Fruit fly (Drosophila melanogaster) whole organism, embryonic: ENCODE results near the gene AstA-R1.
A peak's percentile ranks its signal among the peaks of the same experiment; 100 is the strongest.

Source experiments
- C15 ChIP-seq: fragments of 200-800 bp; sonication (Bioruptor generic); IDR thresholded peaks from 3 replicates; pipeline ENCODE4 v1.3.6; 2022; ENCODE audit warnings: missing biosample characterization, missing genetic modification characterization
- CG10979 ChIP-seq: fragments of 200-800 bp; sonication (Bioruptor generic); optimal IDR thresholded peaks from 2 replicates; lab custom pipeline; 2018; ENCODE audit warnings: missing biosample characterization, mild to moderate bottlenecking, missing genetic modification characterization, moderate library complexity
- CG12155 ChIP-seq: fragments of 200-800 bp; sonication (Bioruptor generic); optimal IDR thresholded peaks from 3 replicates; lab custom pipeline; 2016; ENCODE audit warnings: missing biosample characterization, missing genetic modification characterization
- CG12769 ChIP-seq: fragments of 200-800 bp; sonication (Bioruptor generic); optimal IDR thresholded peaks from 2 replicates; lab custom pipeline; 2019; ENCODE audit warnings: missing biosample characterization, mild to moderate bottlenecking, missing genetic modification characterization, moderate library complexity
- CG12942 ChIP-seq: fragments of 200-800 bp; sonication (Bioruptor generic); optimal IDR thresholded peaks from 3 replicates; lab custom pipeline; 2016; ENCODE audit warnings: missing biosample characterization, missing genetic modification characterization
- CG15011 ChIP-seq: fragments of 200-800 bp; sonication (Bioruptor generic); optimal IDR thresholded peaks from 3 replicates; lab custom pipeline; 2018; ENCODE audit warnings: missing biosample characterization, mild to moderate bottlenecking, missing genetic modification characterization
- CG18476 ChIP-seq: fragments of 200-800 bp; sonication (Bioruptor generic); optimal IDR thresholded peaks from 2 replicates; lab custom pipeline; 2016; ENCODE audit warnings: missing biosample characterization, mild to moderate bottlenecking, missing genetic modification characterization
- CG2202 ChIP-seq: fragments of 200-800 bp; sonication (Bioruptor generic); optimal IDR thresholded peaks from 2 replicates; lab custom pipeline; 2018; ENCODE audit warnings: missing biosample characterization, mild to moderate bottlenecking, missing genetic modification characterization
- CG30431 ChIP-seq: fragments of 200-800 bp; sonication (Bioruptor generic); optimal IDR thresholded peaks from 2 replicates; lab custom pipeline; 2017; ENCODE audit warnings: missing biosample characterization, missing genetic modification characterization
- CG33557 ChIP-seq: fragments of 200-800 bp; sonication (Bioruptor generic); optimal IDR thresholded peaks from 2 replicates; lab custom pipeline; 2019; ENCODE audit warnings: missing biosample characterization, mild to moderate bottlenecking, missing genetic modification characterization, moderate library complexity
- CG3995 ChIP-seq: fragments of 200-800 bp; sonication (Bioruptor generic); optimal IDR thresholded peaks from 3 replicates; lab custom pipeline; 2016; ENCODE audit warnings: missing biosample characterization, missing genetic modification characterization
- CG4730 ChIP-seq: fragments of 200-800 bp; sonication (Bioruptor generic); IDR thresholded peaks from 2 replicates; pipeline ENCODE4 v1.3.6; 2022; ENCODE audit warnings: missing biosample characterization, missing genetic modification characterization
- CG4854 ChIP-seq: fragments of 200-800 bp; sonication (Bioruptor generic); optimal IDR thresholded peaks from 2 replicates; lab custom pipeline; 2016; ENCODE audit warnings: missing biosample characterization, missing genetic modification characterization, inconsistent platforms
- CG5953 ChIP-seq: fragments of 200-800 bp; sonication (Bioruptor generic); IDR thresholded peaks from 2 replicates; pipeline ENCODE4 v1.3.6; 2022; ENCODE audit warnings: missing biosample characterization, missing genetic modification characterization
- CG7271 ChIP-seq: fragments of 200-800 bp; sonication (Bioruptor generic); optimal IDR thresholded peaks from 2 replicates; lab custom pipeline; 2018; ENCODE audit warnings: missing biosample characterization, mild to moderate bottlenecking, missing genetic modification characterization, moderate library complexity
- CG9437 ChIP-seq: fragments of 200-800 bp; sonication (Bioruptor generic); optimal IDR thresholded peaks from 2 replicates; lab custom pipeline; 2018; ENCODE audit warnings: missing biosample characterization, mild to moderate bottlenecking, missing genetic modification characterization
- CG9727 ChIP-seq: fragments of 200-800 bp; sonication (Bioruptor generic); optimal IDR thresholded peaks from 3 replicates; lab custom pipeline; 2017; ENCODE audit warnings: missing biosample characterization, mild to moderate bottlenecking, missing genetic modification characterization
- Dad ChIP-seq: fragments of 200-800 bp; sonication (Bioruptor generic); optimal IDR thresholded peaks from 3 replicates; lab custom pipeline; 2016; ENCODE audit warnings: missing biosample characterization, missing genetic modification characterization
- Dll ChIP-seq: fragments of 200-800 bp; sonication (Bioruptor generic); IDR thresholded peaks from 4 replicates; pipeline ENCODE4 v1.3.6; 2022; ENCODE audit warnings: missing biosample characterization, missing genetic modification characterization; ENCODE audit not compliant: partially characterized antibody
- Drgx ChIP-seq: fragments of 200-800 bp; sonication (Bioruptor generic); IDR thresholded peaks from 2 replicates; pipeline ENCODE4 v1.3.6; 2022; ENCODE audit warnings: missing biosample characterization, missing genetic modification characterization
- E2f1 ChIP-seq: fragments of 200-800 bp; sonication (Bioruptor generic); IDR thresholded peaks from 2 replicates; pipeline ENCODE4 v1.3.6; 2022; ENCODE audit warnings: missing biosample characterization, missing genetic modification characterization
- Eip74EF ChIP-seq, 2 experiments: fragments of 200-800 bp in 1 of 2; fragments of >200 bp in 1 of 2; sonication (Bioruptor generic) in 1 of 2; optimal IDR thresholded peaks; 2 replicates each; lab custom pipeline; 2017 to 2019; ENCODE audit warnings: missing biosample characterization in 2 of 2, missing genetic modification characterization in 2 of 2, mild to moderate bottlenecking in 1 of 2, moderate library complexity in 1 of 2
- Gsc ChIP-seq: fragments of 200-800 bp; sonication (Bioruptor generic); IDR thresholded peaks from 2 replicates; pipeline ENCODE4 v1.3.6; 2022; ENCODE audit warnings: missing biosample characterization, missing genetic modification characterization
- HLH54F ChIP-seq: fragments of 200-800 bp; sonication (Bioruptor generic); optimal IDR thresholded peaks from 3 replicates; lab custom pipeline; 2016; ENCODE audit warnings: missing biosample characterization, missing genetic modification characterization
- Hr3 ChIP-seq: fragments of 200-800 bp; sonication (Bioruptor generic); optimal IDR thresholded peaks from 3 replicates; lab custom pipeline; 2016; ENCODE audit warnings: missing biosample characterization, missing genetic modification characterization
- Hr39 ChIP-seq: fragments of >200 bp; optimal IDR thresholded peaks from 2 replicates; lab custom pipeline; 2017
- Kr ChIP-seq: fragments of 200-800 bp; sonication (Bioruptor generic); optimal IDR thresholded peaks from 2 replicates; lab custom pipeline; 2017; ENCODE audit warnings: missing biosample characterization, mild to moderate bottlenecking, missing genetic modification characterization
- Nf-YB ChIP-seq: fragments of 200-800 bp; sonication (Bioruptor generic); optimal IDR thresholded peaks from 3 replicates; lab custom pipeline; 2019; ENCODE audit warnings: missing biosample characterization, mild to moderate bottlenecking, missing genetic modification characterization, moderate library complexity
- Side ChIP-seq: fragments of 200-800 bp; sonication (Bioruptor generic); optimal IDR thresholded peaks from 2 replicates; lab custom pipeline; 2016; ENCODE audit warnings: missing biosample characterization, missing genetic modification characterization
- Sin3A ChIP-seq: fragments of >200 bp; optimal IDR thresholded peaks from 2 replicates; lab custom pipeline; 2018
- Trl ChIP-seq, 3 experiments: fragments of >200 bp in 2 of 3; fragments of 200-800 bp in 1 of 3; sonication (Bioruptor generic) in 1 of 3; optimal IDR thresholded peaks; 2 replicates in 1 of 3; 3 replicates in 2 of 3; lab custom pipeline; 2016 to 2017; ENCODE audit warnings: missing biosample characterization in 1 of 3, missing genetic modification characterization in 1 of 3
- abd-A ChIP-seq: fragments of 200-800 bp; sonication (Bioruptor generic); optimal IDR thresholded peaks from 3 replicates; lab custom pipeline; 2019; ENCODE audit warnings: missing biosample characterization, mild to moderate bottlenecking, missing genetic modification characterization, moderate library complexity
- ara ChIP-seq: fragments of 200-800 bp; sonication (Bioruptor generic); IDR thresholded peaks from 2 replicates; pipeline ENCODE4 v1.3.6; 2022; ENCODE audit warnings: missing biosample characterization, missing genetic modification characterization
- bigmax ChIP-seq: fragments of 200-800 bp; sonication (Bioruptor generic); optimal IDR thresholded peaks from 2 replicates; lab custom pipeline; 2018; ENCODE audit warnings: missing biosample characterization, mild to moderate bottlenecking, missing genetic modification characterization
- corto ChIP-seq: fragments of 200-800 bp; sonication (Bioruptor generic); optimal IDR thresholded peaks from 2 replicates; lab custom pipeline; 2016; ENCODE audit warnings: missing biosample characterization, mild to moderate bottlenecking, missing genetic modification characterization, moderate library complexity
- dan ChIP-seq: fragments of 200-800 bp; sonication (Bioruptor generic); IDR thresholded peaks from 2 replicates; pipeline ENCODE4 v1.3.6; 2022; ENCODE audit warnings: missing biosample characterization, missing genetic modification characterization
- emc ChIP-seq: fragments of 200-800 bp; sonication (Bioruptor generic); optimal IDR thresholded peaks from 2 replicates; lab custom pipeline; 2016; ENCODE audit warnings: missing biosample characterization, missing genetic modification characterization
- fru ChIP-seq: fragments of >200 bp; optimal IDR thresholded peaks from 2 replicates; lab custom pipeline; 2017
- gem ChIP-seq: fragments of 200-800 bp; sonication (Bioruptor generic); optimal IDR thresholded peaks from 2 replicates; lab custom pipeline; 2019; ENCODE audit warnings: missing biosample characterization, mild to moderate bottlenecking, missing genetic modification characterization, moderate library complexity
- grau ChIP-seq: fragments of 200-800 bp; optimal IDR thresholded peaks from 3 replicates; lab custom pipeline; 2019; ENCODE audit warnings: missing biosample characterization, mild to moderate bottlenecking, missing genetic modification characterization, moderate library complexity
- inv ChIP-seq: fragments of 200-800 bp; sonication (Bioruptor generic); IDR thresholded peaks from 2 replicates; pipeline ENCODE4 v1.3.6; 2022; ENCODE audit warnings: missing biosample characterization, missing genetic modification characterization; ENCODE audit not compliant: partially characterized antibody
- jing ChIP-seq: fragments of 200-800 bp; sonication (Bioruptor generic); optimal IDR thresholded peaks from 2 replicates; lab custom pipeline; 2018; ENCODE audit warnings: missing biosample characterization, mild to moderate bottlenecking, missing genetic modification characterization
- ken ChIP-seq: fragments of 200-800 bp; sonication (Bioruptor generic); IDR thresholded peaks from 3 replicates; pipeline ENCODE4 v1.3.6; 2022; ENCODE audit warnings: missing biosample characterization, missing genetic modification characterization
- klu ChIP-seq: fragments of 200-800 bp; sonication (Bioruptor generic); IDR thresholded peaks from 2 replicates; pipeline ENCODE4 v1.3.6; 2022; ENCODE audit warnings: missing biosample characterization, missing genetic modification characterization
- mam ChIP-seq: fragments of 200-800 bp; sonication (Bioruptor generic); optimal IDR thresholded peaks from 3 replicates; lab custom pipeline; 2016; ENCODE audit warnings: missing biosample characterization, missing genetic modification characterization
- nau ChIP-seq: fragments of 200-800 bp; sonication (Bioruptor generic); optimal IDR thresholded peaks from 3 replicates; lab custom pipeline; 2017; ENCODE audit warnings: missing biosample characterization, mild to moderate bottlenecking, missing genetic modification characterization, missing genetic modification reagents
- nerfin-1 ChIP-seq: fragments of 200-800 bp; sonication (Bioruptor generic); optimal IDR thresholded peaks from 3 replicates; lab custom pipeline; 2019; ENCODE audit warnings: missing biosample characterization, mild to moderate bottlenecking, missing genetic modification characterization, moderate library complexity
- schlank ChIP-seq: fragments of 200-800 bp; sonication (Bioruptor generic); optimal IDR thresholded peaks from 2 replicates; lab custom pipeline; 2018; ENCODE audit warnings: missing biosample characterization, mild to moderate bottlenecking, missing genetic modification characterization
- usp ChIP-seq: fragments of >200 bp; optimal IDR thresholded peaks from 2 replicates; lab custom pipeline; 2017; ENCODE audit warnings: missing biosample characterization, missing genetic modification characterization
- vvl ChIP-seq: fragments of 200-800 bp; sonication (Bioruptor generic); IDR thresholded peaks from 2 replicates; pipeline ENCODE4 v1.3.6; 2022; ENCODE audit warnings: missing biosample characterization, missing genetic modification characterization
- zen ChIP-seq: fragments of 200-800 bp; sonication (Bioruptor generic); optimal IDR thresholded peaks from 3 replicates; lab custom pipeline; 2018; ENCODE audit warnings: missing biosample characterization, mild to moderate bottlenecking, missing genetic modification characterization, moderate library complexity
- zen2 ChIP-seq: fragments of 200-800 bp; sonication (Bioruptor generic); IDR thresholded peaks from 3 replicates; pipeline ENCODE4 v1.3.6; 2022; ENCODE audit warnings: missing biosample characterization, missing genetic modification characterization; ENCODE audit not compliant: partially characterized antibody

Gene AstA-R1

DNA sequence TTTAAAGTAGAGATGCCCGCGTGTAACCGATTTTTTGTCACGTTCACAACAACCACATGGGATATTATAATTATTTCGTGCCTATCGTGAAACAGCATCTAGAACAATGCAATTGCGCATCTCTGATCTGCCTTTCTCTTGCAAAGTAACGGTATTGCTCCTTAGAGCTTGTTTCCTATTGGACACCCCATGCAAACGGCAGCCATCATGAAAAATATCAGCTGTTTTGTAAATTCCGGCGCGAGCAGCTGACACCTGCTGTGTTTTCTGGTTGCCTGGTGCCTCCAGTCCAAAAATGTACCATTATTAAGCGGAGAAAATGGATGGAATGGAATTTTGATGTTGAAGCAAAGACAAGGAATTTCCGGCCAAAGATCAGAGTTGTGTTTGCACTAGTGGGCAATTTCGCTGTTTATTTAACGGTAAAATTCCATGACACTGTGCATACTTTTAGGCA, 129.9 kb downstream of the AstA-R1 start (continued):
- TF ChIP-seq Hr39 (lab: Kevin White, UChicago) (no peak), inv (GFP tag; lab: Robert Waterston, UW) (no peak; the same call in 1 of the 2 replicates), Drgx (GFP tag; lab: Robert Waterston, UW) (no peak), vvl (GFP tag; lab: Robert Waterston, UW) (no peak), CG18476 (GFP tag; lab: Kevin White, UChicago) (no peak), Eip74EF (GFP tag; optimal IDR thresholded peaks at IDR 0.05; lab: Kevin White, UChicago) (peak in 1 of 2 experiments; percentile 40), CG5953 (no peak), CG3995 (no peak), Sin3A (lab: Kevin White, UChicago) (no peak), CG12769 (tag; lab: Kevin White, UChicago) (peak; percentile 8), gem (peak; percentile 4), grau (tag; lab: Kevin White, UChicago) (no peak), dan (no peak), Side (no peak), CG9727 (GFP tag; lab: Kevin White, UChicago) (no peak), zen2 (GFP tag; lab: Robert Waterston, UW) (no peak; the same call in 2 of the 3 replicates), bigmax (GFP tag; lab: Kevin White, UChicago) (no peak), CG4730 (GFP tag; lab: Robert Waterston, UW) (no peak), CG33557 (GFP tag; lab: Kevin White, UChicago) (no peak), CG12942 (GFP tag; lab: Kevin White, UChicago) (no peak), CG10979 (tag; lab: Kevin White, UChicago) (peak; percentile 16), CG4854 (GFP tag; lab: Kevin White, UChicago) (no peak), CG7271 (tag; lab: Kevin White, UChicago) (peak; percentile 55), mam (GFP tag; lab: Kevin White, UChicago) (no peak), HLH54F (GFP tag; lab: Kevin White, UChicago) (no peak), E2f1 (no peak), CG2202 (tag; lab: Kevin White, UChicago) (no peak), schlank (tag; lab: Kevin White, UChicago) (no peak), usp (no peak), CG9437 (peak; percentile 16), nerfin-1 (tag; lab: Kevin White, UChicago) (peak; percentile 89), nau (GFP tag; lab: Kevin White, UChicago) (no peak), abd-A (tag; lab: Kevin White, UChicago) (no peak), Kr (GFP tag; lab: Kevin White, UChicago) (no peak), klu (GFP tag; lab: Robert Waterston, UW) (no peak), CG30431 (no peak), emc (GFP tag; lab: Kevin White, UChicago) (no peak), jing (GFP tag; lab: Kevin White, UChicago) (no peak), ara (GFP tag; lab: Robert Waterston, UW) (no peak), Trl (optimal IDR thresholded peaks at IDR 0.05; lab: Kevin White, UChicago) (no peak), Trl (GFP tag; optimal IDR thresholded peaks at IDR 0.05; lab: Kevin White, UChicago) (peak; percentile 19), C15 (no peak), ken (GFP tag; lab: Robert Waterston, UW) (no peak), Nf-YB (GFP tag; lab: Kevin White, UChicago) (peak; percentile 94), Dad (GFP tag; lab: Kevin White, UChicago) (no peak), Hr3 (no peak), Dll (peak; percentile 93), CG15011 (GFP tag; lab: Kevin White, UChicago) (no peak), fru (lab: Kevin White, UChicago) (no peak), zen (peak; percentile 34), Gsc (GFP tag; lab: Robert Waterston, UW) (no peak), CG12155 (GFP tag; lab: Kevin White, UChicago) (no peak), corto (no peak)
